Fruit fly (Drosophila melanogaster) whole organism, embryonic: ENCODE data around the gene bora.

Source experiments
- Aef1 ChIP-seq: fragments of 200-800 bp; sonication (Bioruptor generic); IDR thresholded peaks from 3 replicates; pipeline ENCODE4 v1.3.6; 2022; ENCODE audit warnings: missing biosample characterization, missing genetic modification characterization
- Awh ChIP-seq: fragments of 200-800 bp; sonication (Bioruptor generic); IDR thresholded peaks from 2 replicates; pipeline ENCODE4, ENCODE4 v1.3.6; 2022; ENCODE audit warnings: missing biosample characterization, missing genetic modification characterization
- CG10543 ChIP-seq: fragments of 200-800 bp; sonication (Bioruptor generic); optimal IDR thresholded peaks from 3 replicates; lab custom pipeline; 2017; ENCODE audit warnings: missing biosample characterization, mild to moderate bottlenecking, missing genetic modification characterization, moderate library complexity
- CG11723 ChIP-seq: fragments of 200-800 bp; sonication (Bioruptor generic); optimal IDR thresholded peaks from 2 replicates; lab custom pipeline; 2017; ENCODE audit warnings: missing biosample characterization, mild to moderate bottlenecking, missing genetic modification characterization
- CG12071 ChIP-seq: fragments of 200-800 bp; sonication (Bioruptor generic); optimal IDR thresholded peaks from 3 replicates; lab custom pipeline; 2018; ENCODE audit warnings: missing biosample characterization, mild to moderate bottlenecking, missing genetic modification characterization
- CG12769 ChIP-seq: fragments of 200-800 bp; sonication (Bioruptor generic); optimal IDR thresholded peaks from 2 replicates; lab custom pipeline; 2019; ENCODE audit warnings: missing biosample characterization, mild to moderate bottlenecking, missing genetic modification characterization, moderate library complexity
- CG14441 ChIP-seq: fragments of 200-800 bp; sonication (Bioruptor generic); IDR thresholded peaks from 2 replicates; pipeline ENCODE4 v1.3.6; 2022; ENCODE audit warnings: missing biosample characterization, missing genetic modification characterization
- CG15514 ChIP-seq: fragments of 200-800 bp; sonication (Bioruptor generic); optimal IDR thresholded peaks from 3 replicates; lab custom pipeline; 2017; ENCODE audit warnings: missing biosample characterization, missing genetic modification characterization, mild to moderate bottlenecking, moderate library complexity, missing genetic modification reagents
- CG17568 ChIP-seq: fragments of 200-800 bp; sonication (Bioruptor generic); optimal IDR thresholded peaks from 2 replicates; lab custom pipeline; 2018; ENCODE audit warnings: missing biosample characterization, mild to moderate bottlenecking, missing genetic modification characterization, moderate library complexity
- CG18011 ChIP-seq: fragments of 200-800 bp; sonication (Bioruptor generic); optimal IDR thresholded peaks from 2 replicates; lab custom pipeline; 2017; ENCODE audit warnings: missing biosample characterization, missing genetic modification characterization, mild to moderate bottlenecking, moderate library complexity, missing genotype
- CG18619 ChIP-seq: fragments of 200-800 bp; sonication (Bioruptor generic); optimal IDR thresholded peaks from 3 replicates; lab custom pipeline; 2017; ENCODE audit warnings: missing biosample characterization, mild to moderate bottlenecking, missing genetic modification characterization
- CG34376 ChIP-seq: fragments of 200-800 bp; sonication (Bioruptor generic); optimal IDR thresholded peaks from 2 replicates; lab custom pipeline; 2018; ENCODE audit warnings: missing biosample characterization, mild to moderate bottlenecking, missing genetic modification characterization
- CG4360 ChIP-seq: fragments of 200-800 bp; sonication (Bioruptor generic); IDR thresholded peaks from 2 replicates; pipeline ENCODE4 v1.3.6; 2022; ENCODE audit warnings: missing biosample characterization, missing genetic modification characterization
- CG7357 ChIP-seq: fragments of 200-800 bp; sonication (Bioruptor generic); IDR thresholded peaks from 3 replicates; pipeline ENCODE4 v1.3.6; 2022; ENCODE audit warnings: missing biosample characterization, missing genetic modification characterization
- CG8290 ChIP-seq, 3 experiments: fragments of 200-800 bp; sonication (Bioruptor generic); optimal IDR thresholded peaks; 2 replicates each; lab custom pipeline; 2016 to 2019; ENCODE audit warnings: missing biosample characterization in 3 of 3, missing genetic modification characterization in 3 of 3, mild to moderate bottlenecking in 2 of 3, moderate library complexity in 1 of 3
- Fer2 ChIP-seq: fragments of 200-800 bp; sonication (Bioruptor generic); optimal IDR thresholded peaks from 2 replicates; lab custom pipeline; 2018; ENCODE audit warnings: missing biosample characterization, mild to moderate bottlenecking, missing genetic modification characterization, moderate library complexity
- GATAe ChIP-seq: fragments of 200-800 bp; sonication (Bioruptor generic); conservative IDR thresholded peaks from 2 replicates; pipeline ENCODE4 v1.3.6; 2022; ENCODE audit warnings: missing biosample characterization, missing genetic modification characterization
- HmgZ ChIP-seq: fragments of 200-800 bp; sonication (Bioruptor generic); optimal IDR thresholded peaks from 2 replicates; lab custom pipeline; 2018; ENCODE audit warnings: missing biosample characterization, mild to moderate bottlenecking, missing genetic modification characterization
- Hmr ChIP-seq: fragments of 200-800 bp; sonication (Bioruptor generic); optimal IDR thresholded peaks from 3 replicates; lab custom pipeline; 2017; ENCODE audit warnings: mild to moderate bottlenecking, missing biosample characterization, missing genetic modification reagents, missing genetic modification characterization
- Hr78 ChIP-seq, 2 experiments: fragments of 200-800 bp in 1 of 2; fragments of >200 bp in 1 of 2; sonication (Bioruptor generic) in 1 of 2; optimal IDR thresholded peaks; 2 replicates each; lab custom pipeline; 2017 to 2019; ENCODE audit warnings: missing biosample characterization in 2 of 2, missing genetic modification characterization in 2 of 2, mild to moderate bottlenecking in 1 of 2, moderate library complexity in 1 of 2
- Max ChIP-seq: fragments of 200-800 bp; sonication (Bioruptor generic); optimal IDR thresholded peaks from 2 replicates; lab custom pipeline; 2016; ENCODE audit warnings: missing biosample characterization, mild to moderate bottlenecking, missing genetic modification characterization
- Med ChIP-seq: fragments of 200-800 bp; sonication (Bioruptor generic); peaks from one replicate; lab custom pipeline; 2016; ENCODE audit warnings: missing biosample characterization, missing genetic modification characterization, mild to moderate bottlenecking, inconsistent platforms, moderate library complexity
- Pdp1 ChIP-seq, 2 experiments: fragments of 200-800 bp; sonication (Bioruptor generic); optimal IDR thresholded peaks; 3 replicates each; lab custom pipeline; 2016; ENCODE audit warnings: missing biosample characterization in 2 of 2, missing genetic modification characterization in 2 of 2, mild to moderate bottlenecking in 1 of 2, moderate library complexity in 1 of 2
- Ssrp ChIP-seq: fragments of 200-800 bp; sonication (Bioruptor generic); optimal IDR thresholded peaks from 2 replicates; lab custom pipeline; 2018; ENCODE audit warnings: missing biosample characterization, mild to moderate bottlenecking, missing genetic modification characterization, moderate library complexity
- Vsx1 ChIP-seq: fragments of 200-800 bp; sonication (Bioruptor generic); optimal IDR thresholded peaks from 2 replicates; lab custom pipeline; 2017; ENCODE audit warnings: missing biosample characterization, mild to moderate bottlenecking, missing genetic modification characterization, missing genetic modification reagents
- caup ChIP-seq: fragments of 200-800 bp; sonication (Bioruptor generic); optimal IDR thresholded peaks from 3 replicates; lab custom pipeline; 2017; ENCODE audit warnings: missing biosample characterization, mild to moderate bottlenecking, missing genetic modification characterization, moderate library complexity; ENCODE audit not compliant: severe bottlenecking
- chinmo ChIP-seq: fragments of 200-800 bp; sonication (Bioruptor generic); IDR thresholded peaks from 4 replicates; pipeline ENCODE4 v1.3.6; 2022; ENCODE audit warnings: missing biosample characterization, missing genetic modification characterization; ENCODE audit not compliant: partially characterized antibody
- corto ChIP-seq: fragments of 200-800 bp; sonication (Bioruptor generic); optimal IDR thresholded peaks from 2 replicates; lab custom pipeline; 2016; ENCODE audit warnings: missing biosample characterization, mild to moderate bottlenecking, missing genetic modification characterization, moderate library complexity
- crol ChIP-seq: fragments of 200-800 bp; sonication (Bioruptor generic); IDR thresholded peaks from 2 replicates; pipeline ENCODE4 v1.3.6; 2022; ENCODE audit warnings: missing biosample characterization, missing genetic modification characterization
- cwo ChIP-seq: fragments of 200-800 bp; sonication (Bioruptor generic); optimal IDR thresholded peaks from 3 replicates; lab custom pipeline; 2017; ENCODE audit warnings: missing biosample characterization, missing genetic modification characterization, mild to moderate bottlenecking, moderate library complexity, missing genetic modification reagents
- dmrt11E ChIP-seq: fragments of 200-800 bp; sonication (Bioruptor generic); optimal IDR thresholded peaks from 3 replicates; lab custom pipeline; 2018; ENCODE audit warnings: missing biosample characterization, mild to moderate bottlenecking, missing genetic modification characterization, moderate library complexity
- exex ChIP-seq: fragments of 200-800 bp; sonication (Bioruptor generic); optimal IDR thresholded peaks from 4 replicates; lab custom pipeline; 2018; ENCODE audit warnings: missing biosample characterization, mild to moderate bottlenecking, missing genetic modification characterization, moderate library complexity
- grn ChIP-seq: fragments of 200-800 bp; sonication (Bioruptor generic); optimal IDR thresholded peaks from 3 replicates; lab custom pipeline; 2017; ENCODE audit warnings: missing biosample characterization, missing genetic modification characterization
- kah ChIP-seq: fragments of 200-800 bp; sonication (Bioruptor generic); optimal IDR thresholded peaks from 2 replicates; lab custom pipeline; 2018; ENCODE audit warnings: missing biosample characterization, mild to moderate bottlenecking, missing genetic modification characterization
- kni ChIP-seq: fragments of 200-800 bp; sonication (Bioruptor generic); optimal IDR thresholded peaks from 3 replicates; lab custom pipeline; 2017; ENCODE audit warnings: mild to moderate bottlenecking, missing biosample characterization, missing genetic modification reagents, missing genetic modification characterization
- lab ChIP-seq: fragments of 200-800 bp; sonication (Bioruptor generic); optimal IDR thresholded peaks from 3 replicates; lab custom pipeline; 2017; ENCODE audit warnings: missing biosample characterization, missing genetic modification characterization, mild to moderate bottlenecking, moderate library complexity, missing genetic modification reagents
- mirr ChIP-seq: fragments of 200-800 bp; sonication (Bioruptor generic); optimal IDR thresholded peaks from 3 replicates; lab custom pipeline; 2018; ENCODE audit warnings: missing biosample characterization, mild to moderate bottlenecking, missing genetic modification characterization
- odd ChIP-seq: fragments of 200-800 bp; sonication (Bioruptor generic); optimal IDR thresholded peaks from 2 replicates; lab custom pipeline; 2017; ENCODE audit warnings: missing biosample characterization, mild to moderate bottlenecking, missing genetic modification characterization
- pb ChIP-seq: fragments of 200-800 bp; sonication (Bioruptor generic); optimal IDR thresholded peaks from 3 replicates; lab custom pipeline; 2016; ENCODE audit warnings: missing biosample characterization, missing genetic modification characterization
- pros ChIP-seq: fragments of 200-800 bp; sonication (Bioruptor generic); optimal IDR thresholded peaks from 3 replicates; lab custom pipeline; 2019; ENCODE audit warnings: missing biosample characterization, mild to moderate bottlenecking, missing genetic modification characterization, moderate library complexity
- sd ChIP-seq: fragments of 200-800 bp; sonication (Bioruptor generic); optimal IDR thresholded peaks from 3 replicates; lab custom pipeline; 2018; ENCODE audit warnings: missing biosample characterization, mild to moderate bottlenecking, missing genetic modification characterization, moderate library complexity
- sqz ChIP-seq: fragments of 200-800 bp; sonication (Bioruptor generic); optimal IDR thresholded peaks from 3 replicates; lab custom pipeline; 2018; ENCODE audit warnings: missing biosample characterization, mild to moderate bottlenecking, missing genetic modification characterization
- sug ChIP-seq: fragments of 200-800 bp; optimal IDR thresholded peaks from 2 replicates; lab custom pipeline; 2019; ENCODE audit warnings: missing biosample characterization, mild to moderate bottlenecking, missing genetic modification characterization, moderate library complexity
- tna ChIP-seq: fragments of 200-800 bp; sonication (Bioruptor generic); IDR thresholded peaks from 2 replicates; pipeline ENCODE4 v1.3.6; 2022; ENCODE audit warnings: missing biosample characterization, missing genetic modification characterization; ENCODE audit not compliant: partially characterized antibody

Gene bora

dm6 chr3L:18632187-18632635, 9.7 kb downstream of the bora start (continued):
- TF ChIP-seq CG17568 (peak; percentile 35), Med (peak; percentile 8), sqz (GFP tag; lab: Kevin White, UChicago) (peak; percentile 12), Pdp1 (GFP tag; optimal IDR thresholded peaks at IDR 0.05; lab: Kevin White, UChicago) (no peak), HmgZ (tag; lab: Kevin White, UChicago) (peak; percentile 32), grn (peak; percentile 57), dmrt11E (tag; lab: Kevin White, UChicago) (no peak), cwo (GFP tag; lab: Kevin White, UChicago) (peak; percentile 67), pb (no peak), CG34376 (GFP tag; lab: Kevin White, UChicago) (peak; percentile 39), GATAe (GFP tag; lab: Robert Waterston, UW) (peak; percentile 32; the same call in 1 of the 2 replicates), corto (GFP tag; lab: Kevin White, UChicago) (peak; percentile 17)

- TF ChIP-seq Vsx1 (peak; percentile 51), Max (GFP tag; lab: Kevin White, UChicago) (no peak), pros (peak; percentile 5), GATAe (GFP tag; lab: Robert Waterston, UW) (0 out of 2 replicates have a peak, but pooled peaks have one; percentile 11), cwo (GFP tag; lab: Kevin White, UChicago) (peak; percentile 81), Hmr (peak; percentile 0), CG12071 (GFP tag; lab: Kevin White, UChicago) (no peak), Hr78 (GFP tag; optimal IDR thresholded peaks at IDR 0.05; lab: Kevin White, UChicago) (peak in 1 of 2 experiments; percentile 33), CG12769 (peak; percentile 54), Awh (GFP tag; lab: Robert Waterston, UW) (no peak), CG14441 (GFP tag; lab: Robert Waterston, UW) (peak; percentile 36; the same call in 1 of the 2 replicates), HmgZ (tag; lab: Kevin White, UChicago) (peak; percentile 11), Fer2 (tag; lab: Kevin White, UChicago) (no peak), Ssrp (tag; lab: Kevin White, UChicago) (no peak), kni (no peak), CG4360 (GFP tag; lab: Robert Waterston, UW) (no peak), mirr (GFP tag; lab: Kevin White, UChicago) (peak; percentile 73), grn (peak; percentile 72), caup (GFP tag; lab: Kevin White, UChicago) (peak; percentile 67), CG7357 (GFP tag; lab: Robert Waterston, UW) (no peak), CG8290 (GFP tag; optimal IDR thresholded peaks at IDR 0.05; lab: Kevin White, UChicago) (no peak), CG8290 (tag; optimal IDR thresholded peaks at IDR 0.05; lab: Kevin White, UChicago) (peak in 1 of 2 experiments; percentile 49), kah (GFP tag; lab: Kevin White, UChicago) (no peak), Pdp1 (GFP tag; optimal IDR thresholded peaks at IDR 0.05; lab: Kevin White, UChicago) (peak in 1 of 2 experiments; percentile 38), CG15514 (peak; percentile 3), odd (no peak), Med (peak; percentile 16), chinmo (GFP tag; lab: Robert Waterston, UW) (0 out of 4 replicates have a peak, but pooled peaks have one; percentile 28), sd (peak; percentile 27), sug (peak; percentile 56), Aef1 (GFP tag; lab: Robert Waterston, UW) (0 out of 3 replicates have a peak, but pooled peaks have one; percentile 24), CG11723 (GFP tag; lab: Kevin White, UChicago) (no peak), CG18011 (GFP tag; lab: Kevin White, UChicago) (peak; percentile 2), CG10543 (GFP tag; lab: Kevin White, UChicago) (peak; percentile 60), CG18619 (GFP tag; lab: Kevin White, UChicago) (peak; percentile 3), lab (GFP tag; lab: Kevin White, UChicago) (peak; percentile 64), crol (GFP tag; lab: Robert Waterston, UW) (peak; percentile 95), exex (tag; lab: Kevin White, UChicago) (peak; percentile 62), tna (0 out of 2 replicates have a peak, but pooled peaks have one; percentile 10)
Observed at dm6 chr3L:18633084-18633483, 10.6 kb downstream of the bora start.
